Fruit fly (Drosophila melanogaster): ENCODE data around the gene cactin.

Gene cactin

dm6 chrX:20448828-20449427, 25.1 kb downstream of the cactin start, which contains the start of gene tbc:
tbc (plus strand) TSS chrX:20449331.
- TF ChIP-seq Myc (optimal IDR thresholded peaks at IDR 0.05) (peak; percentile 51), Rel (GFP tag; optimal IDR thresholded peaks at IDR 0.05) (no peak), Rel (tag; optimal IDR thresholded peaks at IDR 0.05) (no peak), Dif (GFP tag; optimal IDR thresholded peaks at IDR 0.05; ENCODE audit: partially characterized antibody) (no peak), tai (GFP tag; optimal IDR thresholded peaks at IDR 0.05) (no peak), Jra (GFP tag; optimal IDR thresholded peaks at IDR 0.05) (no peak), br (GFP tag; optimal IDR thresholded peaks at IDR 0.05) (no peak), Hr78 (GFP tag; optimal IDR thresholded peaks at IDR 0.05) (no peak), CrebA (GFP tag; optimal IDR thresholded peaks at IDR 0.05; ENCODE audit: borderline replicate concordance) (no peak)

dm6 chrX:20466382-20466928, 42.6 kb downstream of the cactin start:
- TF ChIP-seq sage (GFP tag; optimal IDR thresholded peaks at IDR 0.05) (no peak), dmrt93B (GFP tag; optimal IDR thresholded peaks at IDR 0.05) (no peak), OdsH (GFP tag; optimal IDR thresholded peaks at IDR 0.05) (no peak), dsf (GFP tag; optimal IDR thresholded peaks at IDR 0.05; ENCODE audit: borderline replicate concordance) (no peak), sv (GFP tag; optimal IDR thresholded peaks at IDR 0.05) (no peak), CG32264 (GFP tag; optimal IDR thresholded peaks at IDR 0.05) (no peak), CrebA (GFP tag; optimal IDR thresholded peaks at IDR 0.05; ENCODE audit: borderline replicate concordance) (no peak), brk (GFP tag; optimal IDR thresholded peaks at IDR 0.05) (no peak), Sp1 (GFP tag; optimal IDR thresholded peaks at IDR 0.05) (no peak), Abd-B (GFP tag; optimal IDR thresholded peaks at IDR 0.05) (no peak), pan (optimal IDR thresholded peaks at IDR 0.05) (no peak), dl (GFP tag; optimal IDR thresholded peaks at IDR 0.05; ENCODE audit: insufficient read depth in 1 of 2, partially characterized antibody in 2 of 2) (no peak), GATAd (GFP tag; optimal IDR thresholded peaks at IDR 0.05) (no peak), usp (GFP tag; optimal IDR thresholded peaks at IDR 0.05) (no peak), fru (GFP tag; optimal IDR thresholded peaks at IDR 0.05) (no peak), woc (GFP tag; optimal IDR thresholded peaks at IDR 0.05) (no peak), Hr83 (GFP tag; optimal IDR thresholded peaks at IDR 0.05; ENCODE audit: poor library complexity, severe bottlenecking) (no peak), h (GFP tag; optimal IDR thresholded peaks at IDR 0.05) (no peak), Hnf4 (GFP tag; optimal IDR thresholded peaks at IDR 0.05) (no peak), br (GFP tag; optimal IDR thresholded peaks at IDR 0.05) (no peak)

- no peak for TF ChIP-seq Myc (optimal IDR thresholded peaks at IDR 0.05)
- no peak for TF ChIP-seq Abd-B (GFP tag; optimal IDR thresholded peaks at IDR 0.05)
- no peak for TF ChIP-seq pan (optimal IDR thresholded peaks at IDR 0.05)
- TF ChIP-seq Hr83 (GFP tag; optimal IDR thresholded peaks at IDR 0.05; ENCODE audit: poor library complexity, severe bottlenecking): no peak
- TF ChIP-seq woc (GFP tag; optimal IDR thresholded peaks at IDR 0.05): no peak
- no peak for TF ChIP-seq dmrt93B (GFP tag; optimal IDR thresholded peaks at IDR 0.05)
- no peak for TF ChIP-seq br (GFP tag; optimal IDR thresholded peaks at IDR 0.05)
These were observed 43.3 kb downstream of the cactin start, which contains the start of gene GstT3 for dm6 chrX:20467155-20467554. GstT3 (plus strand) TSS chrX:20467455.

- TF ChIP-seq rgr (GFP tag; optimal IDR thresholded peaks at IDR 0.05): no peak
- TF ChIP-seq jim (GFP tag; optimal IDR thresholded peaks at IDR 0.05): no peak
- no peak for TF ChIP-seq Hr83 (GFP tag; optimal IDR thresholded peaks at IDR 0.05; ENCODE audit: poor library complexity, severe bottlenecking)
- TF ChIP-seq CrebA (GFP tag; optimal IDR thresholded peaks at IDR 0.05; ENCODE audit: borderline replicate concordance): no peak
- TF ChIP-seq N (GFP tag; optimal IDR thresholded peaks at IDR 0.05): no peak
- no peak for TF ChIP-seq dmrt93B (GFP tag; optimal IDR thresholded peaks at IDR 0.05)
- no peak for TF ChIP-seq woc (GFP tag; optimal IDR thresholded peaks at IDR 0.05)
- TF ChIP-seq Jra (GFP tag; optimal IDR thresholded peaks at IDR 0.05): no peak
- no peak for TF ChIP-seq Hnf4 (GFP tag; optimal IDR thresholded peaks at IDR 0.05)
- no peak for TF ChIP-seq br (GFP tag; optimal IDR thresholded peaks at IDR 0.05)
- no peak for TF ChIP-seq Mio (GFP tag; optimal IDR thresholded peaks at IDR 0.05)
- no peak for TF ChIP-seq brk (GFP tag; optimal IDR thresholded peaks at IDR 0.05)
- TF ChIP-seq fru (GFP tag; optimal IDR thresholded peaks at IDR 0.05): no peak
These were observed 44.3 kb downstream of the cactin start for dm6 chrX:20468192-20468591.

dm6 chrX:20470701-20471100, 46.8 kb downstream of the cactin start:
- TF ChIP-seq jim (GFP tag; optimal IDR thresholded peaks at IDR 0.05): no peak
- no peak for TF ChIP-seq HLH106 (tag; optimal IDR thresholded peaks at IDR 0.05)
- TF ChIP-seq foxo (GFP tag; optimal IDR thresholded peaks at IDR 0.05): no peak
- TF ChIP-seq brk (GFP tag; optimal IDR thresholded peaks at IDR 0.05): no peak
- no peak for TF ChIP-seq sage (GFP tag; optimal IDR thresholded peaks at IDR 0.05)
- TF ChIP-seq sv (GFP tag; optimal IDR thresholded peaks at IDR 0.05): no peak
- no peak for TF ChIP-seq Myc (optimal IDR thresholded peaks at IDR 0.05)
- TF ChIP-seq lola (GFP tag; optimal IDR thresholded peaks at IDR 0.05): no peak
- TF ChIP-seq tai (GFP tag; optimal IDR thresholded peaks at IDR 0.05): no peak
- TF ChIP-seq GATAd (GFP tag; optimal IDR thresholded peaks at IDR 0.05): no peak
